Fruit fly (Drosophila melanogaster): ENCODE data around the gene ClC-c.

- no peak for TF ChIP-seq CTCF (optimal IDR thresholded peaks at IDR 0.05)
- no peak for TF ChIP-seq CG8478 (optimal IDR thresholded peaks at IDR 0.05)
These were observed 41.4 kb upstream of the ClC-c start for dm6 chr3L:16048722-16049459.
